Worm (Caenorhabditis elegans) whole organism, early embryonic: ENCODE measurements around the gene hse-5.

Source experiments
- B0310.2 ChIP-seq: sonication (generic microtip); optimal IDR thresholded peaks from 2 replicates; lab custom pipeline; 2016; ENCODE audit warnings: mild to moderate bottlenecking, missing genetic modification characterization, missing compliant biosample characterization
- aly-1 ChIP-seq: sonication (generic microtip); optimal IDR thresholded peaks from 2 replicates; lab custom pipeline; 2016; ENCODE audit warnings: missing genetic modification characterization, missing compliant biosample characterization
- ama-1 ChIP-seq: fragments of 150-350 bp; optimal IDR thresholded peaks from 2 replicates; lab custom pipeline; 2014
- flt-1 ChIP-seq: fragments of 200-800 bp; sonication (Bioruptor generic); IDR thresholded peaks from 2 replicates; pipeline ENCODE4 v1.3.6; 2022; ENCODE audit warnings: missing genetic modification characterization, missing compliant biosample characterization
- hmbx-1 ChIP-seq: sonication (generic microtip); optimal IDR thresholded peaks from 2 replicates; lab custom pipeline; 2016; ENCODE audit warnings: mild to moderate bottlenecking, missing genetic modification characterization, missing compliant biosample characterization
- pes-1 ChIP-seq: fragments of 200-800 bp; sonication (Bioruptor generic); IDR thresholded peaks from 2 replicates; pipeline ENCODE4 v1.3.6; 2022; ENCODE audit warnings: missing genetic modification reagents, missing genetic modification characterization, missing compliant biosample characterization
- sea-1 ChIP-seq: fragments of 200-800 bp; sonication (Bioruptor generic); conservative IDR thresholded peaks from 2 replicates; pipeline ENCODE4 v1.3.6; 2022; ENCODE audit warnings: missing genetic modification characterization, missing compliant biosample characterization
- tbx-37 ChIP-seq: fragments of 200-800 bp; sonication (Bioruptor generic); conservative IDR thresholded peaks from 2 replicates; pipeline ENCODE4 v1.3.6; 2022; ENCODE audit warnings: missing genetic modification reagents, missing genetic modification characterization, missing compliant biosample characterization
- tra-4 ChIP-seq: sonication (generic microtip); optimal IDR thresholded peaks from 2 replicates; lab custom pipeline; 2017; ENCODE audit warnings: missing genetic modification characterization, missing compliant biosample characterization

DNA sequence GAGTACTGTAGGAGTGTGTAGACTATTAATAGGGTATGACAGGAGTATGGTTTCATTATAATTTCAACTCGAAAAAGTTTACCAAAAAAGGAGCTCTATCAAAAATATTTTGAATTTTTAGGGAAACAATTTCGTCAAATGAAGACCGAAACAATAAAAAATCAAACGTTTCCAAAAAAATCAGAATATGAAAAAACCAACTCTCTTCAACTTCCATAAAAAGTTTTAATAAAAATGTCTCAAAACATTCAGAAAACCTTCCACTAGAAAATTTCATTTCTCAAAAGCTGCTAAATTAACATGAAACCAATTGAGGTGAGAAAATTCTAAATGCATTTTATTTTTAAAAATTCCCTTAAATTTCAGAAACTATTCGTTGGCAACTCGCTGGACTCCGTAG lies 25.5 kb downstream of the hse-5 start, which contains the start of gene ckb-3:
- TF ChIP-seq tra-4: no peak
- no peak for TF ChIP-seq ama-1 (lab: Kevin White, UChicago)
- no peak for TF ChIP-seq aly-1 (tag; lab: Kevin White, UChicago)
- no peak for TF ChIP-seq sea-1
- no peak for TF ChIP-seq flt-1 (GFP tag; lab: Robert Waterston, UW)
- TF ChIP-seq B0310.2 (tag; lab: Kevin White, UChicago): no peak
- TF ChIP-seq pes-1 (GFP tag; lab: Robert Waterston, UW): no peak
- TF ChIP-seq hmbx-1 (tag; lab: Kevin White, UChicago): no peak
- no peak for TF ChIP-seq tbx-37
